Fruit fly (Drosophila melanogaster) whole organism, wandering third instar larva: ENCODE results near the gene CG6652.

Experiments used
- CG9705 ChIP-seq: fragments of 200-800 bp; sonication (Bioruptor generic); optimal IDR thresholded peaks from 2 replicates; lab custom pipeline; 2018; ENCODE audit warnings: missing biosample characterization, mild to moderate bottlenecking, missing genetic modification characterization
- Dfd ChIP-seq: fragments of >200 bp; optimal IDR thresholded peaks from 2 replicates; lab custom pipeline; 2017; ENCODE audit warnings: missing biosample characterization, missing genetic modification characterization
- Dif ChIP-seq: fragments of 200-275, 200-300 bp; sonication (Bioruptor generic); optimal IDR thresholded peaks from 2 replicates; lab custom pipeline; 2018; ENCODE audit warnings: missing biosample characterization, missing genetic modification characterization; ENCODE audit not compliant: partially characterized antibody
- Jra ChIP-seq: sonication (Bioruptor generic); optimal IDR thresholded peaks from 2 replicates; lab custom pipeline; 2016; ENCODE audit warnings: missing biosample characterization, missing genetic modification characterization
- Mio ChIP-seq: sonication (Bioruptor generic); optimal IDR thresholded peaks from 2 replicates; lab custom pipeline; 2016; ENCODE audit warnings: missing biosample characterization, missing genetic modification characterization
- Rel ChIP-seq, 2 experiments: fragments of 200-800 bp; sonication (Bioruptor generic) in 1 of 2; optimal IDR thresholded peaks; 2 replicates in 1 of 2; 3 replicates in 1 of 2; lab custom pipeline; 2016 to 2019; ENCODE audit warnings: mild to moderate bottlenecking in 2 of 2, missing biosample characterization in 2 of 2, missing genetic modification characterization in 2 of 2, moderate library complexity in 1 of 2
- dl ChIP-seq, 2 experiments: fragments of 175-275, 200-275 bp in 1 of 2; fragments of 200-275 bp in 1 of 2; sonication (Bioruptor generic); optimal IDR thresholded peaks; lab custom pipeline; 2018; ENCODE audit warnings: mild to moderate bottlenecking in 2 of 2, missing biosample characterization in 2 of 2, missing genetic modification characterization in 2 of 2, moderate library complexity in 2 of 2; ENCODE audit not compliant: partially characterized antibody in 2 of 2, insufficient read depth in 1 of 2
- ey ChIP-seq: fragments of 200-800 bp; sonication (Bioruptor generic); optimal IDR thresholded peaks from 2 replicates; lab custom pipeline; 2016; ENCODE audit warnings: missing biosample characterization, missing genetic modification characterization
- h ChIP-seq: fragments of 200-800 bp; sonication (Bioruptor generic); optimal IDR thresholded peaks from 3 replicates; lab custom pipeline; 2016; ENCODE audit warnings: missing biosample characterization, mild to moderate bottlenecking, missing genetic modification characterization
- lola ChIP-seq: fragments of >200 bp; optimal IDR thresholded peaks from 2 replicates; lab custom pipeline; 2017; ENCODE audit warnings: missing biosample characterization, missing genetic modification characterization
- psq ChIP-seq: fragments of 200-800 bp; sonication (Bioruptor generic); optimal IDR thresholded peaks from 3 replicates; lab custom pipeline; 2017; ENCODE audit warnings: missing biosample characterization, mild to moderate bottlenecking, missing genetic modification characterization, moderate library complexity
- rgr ChIP-seq: fragments of 200-800 bp; sonication (Bioruptor generic); optimal IDR thresholded peaks from 3 replicates; lab custom pipeline; 2016; ENCODE audit warnings: missing biosample characterization, mild to moderate bottlenecking, missing genetic modification characterization
- woc ChIP-seq: sonication (Bioruptor generic); optimal IDR thresholded peaks from 2 replicates; lab custom pipeline; 2016; ENCODE audit warnings: missing biosample characterization, mild to moderate bottlenecking, missing genetic modification characterization

- TF ChIP-seq woc (GFP tag; lab: Kevin White, UChicago) (peak; percentile 64), rgr (no peak), lola (GFP tag; lab: Kevin White, UChicago) (no peak), Rel (GFP tag; optimal IDR thresholded peaks at IDR 0.05; lab: Kevin White, UChicago) (peak; percentile 49), Rel (tag; optimal IDR thresholded peaks at IDR 0.05; lab: Kevin White, UChicago) (peak; percentile 27), ey (GFP tag; lab: Kevin White, UChicago) (no peak), psq (GFP tag; lab: Kevin White, UChicago) (no peak), Dif (GFP tag; lab: Kevin White, UChicago) (no peak), dl (GFP tag; optimal IDR thresholded peaks at IDR 0.05; lab: Kevin White, UChicago; ENCODE audit: insufficient read depth in 1 of 2, partially characterized antibody in 2 of 2) (no peak), h (GFP tag; lab: Kevin White, UChicago) (peak; percentile 50), Jra (GFP tag; lab: Kevin White, UChicago) (no peak), Mio (GFP tag; lab: Kevin White, UChicago) (no peak), Dfd (GFP tag; lab: Kevin White, UChicago) (no peak), CG9705 (GFP tag; lab: Kevin White, UChicago) (peak; percentile 26)
Measured at dm6 chr3L:16974645-16975151, 48.0 kb downstream of the CG6652 start.
